Fruit fly (Drosophila melanogaster) whole organism: ENCODE data around the gene p23.

Experiments used
- CG8478 ChIP-seq: fragments of >200 bp; optimal IDR thresholded peaks from 2 replicates; lab custom pipeline; 2018; ENCODE audit warnings: inconsistent platforms
- Dll ChIP-seq: fragments of >200 bp; optimal IDR thresholded peaks from 2 replicates; lab custom pipeline; 2017
- pan ChIP-seq: fragments of >200 bp; optimal IDR thresholded peaks from 2 replicates; lab custom pipeline; 2017
- usp ChIP-seq: fragments of >200 bp; optimal IDR thresholded peaks from 2 replicates; lab custom pipeline; 2017; ENCODE audit warnings: missing biosample characterization, missing genetic modification characterization, mixed read lengths

DNA sequence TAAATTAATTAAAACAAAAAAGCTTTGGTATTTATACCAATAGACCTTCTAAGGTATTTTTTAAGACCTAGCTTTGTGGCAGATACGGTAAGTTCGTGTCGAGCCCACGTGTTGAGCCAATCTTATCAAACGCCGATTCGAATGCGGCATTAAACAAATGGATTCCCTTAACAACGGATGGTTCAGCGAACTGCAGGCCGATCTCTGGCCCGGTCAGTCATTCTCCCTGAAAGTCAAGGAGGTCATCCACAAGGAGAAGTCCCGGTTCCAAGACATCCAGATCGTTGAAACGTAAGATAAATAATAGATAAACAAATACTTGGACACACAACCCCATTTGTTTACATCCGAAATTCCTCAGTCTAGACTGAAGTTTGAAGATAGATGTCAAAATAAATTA is 46.2 kb upstream of the p23 start, which contains the start of gene SpdS:
- TF ChIP-seq CG8478 (no peak), usp (GFP tag; lab: Kevin White, UChicago) (no peak), pan (lab: Kevin White, UChicago) (no peak), Dll (lab: Kevin White, UChicago) (no peak)
